Worm (Caenorhabditis elegans) whole organism, L4 larva: ENCODE results near the gene sbds-1.

ENCODE experiments used
- fos-1 ChIP-seq: fragments of 150-350 bp; optimal IDR thresholded peaks from 2 replicates; lab custom pipeline; 2014; ENCODE audit warnings: missing biosample characterization, missing genetic modification characterization
- hlh-11 ChIP-seq: fragments of 200-800 bp; sonication (Bioruptor generic); optimal IDR thresholded peaks from 2 replicates; lab custom pipeline; 2018; ENCODE audit warnings: mild to moderate bottlenecking, missing genetic modification characterization, missing compliant biosample characterization
- hlh-30 ChIP-seq: sonication (generic microtip); optimal IDR thresholded peaks from 2 replicates; lab custom pipeline; 2017; ENCODE audit warnings: antibody characterized with exemption, mild to moderate bottlenecking, missing genetic modification characterization, missing compliant biosample characterization; ENCODE audit not compliant: insufficient read depth
- lin-15B ChIP-seq: fragments of 150-350 bp; sonication (generic microtip); optimal IDR thresholded peaks from 3 replicates; lab custom pipeline; 2014; ENCODE audit warnings: missing biosample characterization, missing genetic modification characterization
- mep-1 ChIP-seq: fragments of 150-350 bp; sonication (generic microtip); optimal IDR thresholded peaks from 3 replicates; lab custom pipeline; 2014; ENCODE audit warnings: missing biosample characterization, missing genetic modification characterization
- unc-39 ChIP-seq: sonication (generic microtip); optimal IDR thresholded peaks from 2 replicates; lab custom pipeline; 2017; ENCODE audit warnings: missing biosample characterization, missing genetic modification characterization
- zag-1 ChIP-seq: fragments of 150-350 bp; optimal IDR thresholded peaks from 2 replicates; lab custom pipeline; 2014; ENCODE audit warnings: missing biosample characterization, missing genetic modification characterization

- TF ChIP-seq unc-39 (no peak), hlh-30 (tag; lab: Kevin White, UChicago) (peak; percentile 91), hlh-11 (tag; lab: Kevin White, UChicago) (peak; percentile 63), mep-1 (peak; percentile 61), fos-1 (tag; lab: Kevin White, UChicago) (no peak), zag-1 (tag; lab: Kevin White, UChicago) (no peak), lin-15B (tag; lab: Kevin White, UChicago) (no peak)
Observed at ce11 chrIII:598168-598567, 40.1 kb downstream of the sbds-1 start.
